Fruit fly (Drosophila melanogaster) whole organism: ENCODE results near the gene CG6144.

ENCODE experiments used
- CG8478 ChIP-seq: fragments of >200 bp; optimal IDR thresholded peaks from 2 replicates; lab custom pipeline; 2018; ENCODE audit warnings: inconsistent platforms
- EcR ChIP-seq, 2 experiments: fragments of >200 bp; optimal IDR thresholded peaks; 2 replicates each; lab custom pipeline; 2017; ENCODE audit warnings: missing biosample characterization in 2 of 2, missing genetic modification characterization in 2 of 2, missing genetic modification reagents in 2 of 2
- pan ChIP-seq: fragments of >200 bp; optimal IDR thresholded peaks from 2 replicates; lab custom pipeline; 2017
- usp ChIP-seq: fragments of >200 bp; optimal IDR thresholded peaks from 2 replicates; lab custom pipeline; 2017; ENCODE audit warnings: missing biosample characterization, missing genetic modification characterization, mixed read lengths

DNA sequence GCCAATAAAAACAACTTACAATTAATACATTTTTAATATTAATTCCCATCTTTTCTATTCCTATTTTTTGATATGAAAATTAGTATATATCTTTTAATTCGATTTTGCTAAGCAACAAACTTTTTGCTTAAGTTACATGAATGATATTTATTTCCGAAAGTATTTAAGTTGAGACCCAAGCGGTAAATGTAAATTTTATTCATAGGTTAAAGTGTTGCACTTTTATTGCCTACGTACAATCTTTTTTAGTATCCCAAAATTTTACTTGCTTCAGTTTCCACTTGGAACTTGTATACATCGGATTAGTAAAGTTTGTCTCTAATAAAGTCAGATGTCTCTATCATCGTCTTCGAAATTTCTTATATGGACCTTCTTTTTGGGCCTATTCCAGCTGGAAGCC is 43.0 kb downstream of the CG6144 start, which contains the start of gene CG18301:
- TF ChIP-seq pan (lab: Kevin White, UChicago) (no peak), CG8478 (lab: Kevin White, UChicago) (no peak), EcR (GFP tag; optimal IDR thresholded peaks at IDR 0.05; lab: Kevin White, UChicago) (no peak), usp (GFP tag; lab: Kevin White, UChicago) (no peak)
